Fruit fly (Drosophila melanogaster): ENCODE data around the gene Tengl2.

The Tengl2 gene

dm6 chr2L:2197475-2198118, 41.6 kb downstream of the Tengl2 start, which contains the start of gene COX7AL2 (continued):
- TF ChIP-seq Hr51 (GFP tag; optimal IDR thresholded peaks at IDR 0.05): peak in 1 of 2 experiments; percentile 11
- no peak for TF ChIP-seq cas (GFP tag; IDR thresholded peaks at IDR 0.05)
- TF ChIP-seq bcd (GFP tag; optimal IDR thresholded peaks at IDR 0.05): peak; percentile 36
- TF ChIP-seq Ptx1 (GFP tag; IDR thresholded peaks at IDR 0.05): no peak
- peak; percentile 39 for TF ChIP-seq CG30403 (GFP tag; optimal IDR thresholded peaks at IDR 0.05)
- peak; percentile 26 for TF ChIP-seq CG11504 (tag; optimal IDR thresholded peaks at IDR 0.05)
- peak; percentile 51 for TF ChIP-seq ERR (GFP tag; optimal IDR thresholded peaks at IDR 0.05)
- 0 out of 3 replicates have a peak, but pooled peaks have one; percentile 11 for TF ChIP-seq CG7357 (GFP tag; IDR thresholded peaks at IDR 0.05)
- TF ChIP-seq Meics (GFP tag; optimal IDR thresholded peaks at IDR 0.05): peak; percentile 5
- TF ChIP-seq Xbp1 (GFP tag; optimal IDR thresholded peaks at IDR 0.05): no peak
- TF ChIP-seq Vsx1 (GFP tag; optimal IDR thresholded peaks at IDR 0.05): peak; percentile 91
- peak; percentile 64 for TF ChIP-seq CG1832 (GFP tag; optimal IDR thresholded peaks at IDR 0.05)
- TF ChIP-seq CG6765 (GFP tag; optimal IDR thresholded peaks at IDR 0.05): peak; percentile 31
- no peak for TF ChIP-seq CG16815 (GFP tag; optimal IDR thresholded peaks at IDR 0.05)
- TF ChIP-seq lilli (GFP tag; optimal IDR thresholded peaks at IDR 0.05): no peak
- peak; percentile 55 for TF ChIP-seq cg (GFP tag; optimal IDR thresholded peaks at IDR 0.05)
- no peak for TF ChIP-seq CG10543 (GFP tag; optimal IDR thresholded peaks at IDR 0.05)
- no peak for TF ChIP-seq Side (GFP tag; optimal IDR thresholded peaks at IDR 0.05)
- TF ChIP-seq exex (tag; optimal IDR thresholded peaks at IDR 0.05): peak; percentile 34
- peak; percentile 53 for TF ChIP-seq grn (GFP tag; optimal IDR thresholded peaks at IDR 0.05)
- no peak for TF ChIP-seq Mad (GFP tag; optimal IDR thresholded peaks at IDR 0.05)
- peak; percentile 86 for TF ChIP-seq CG3995 (GFP tag; optimal IDR thresholded peaks at IDR 0.05)
- no peak for TF ChIP-seq nau (GFP tag; optimal IDR thresholded peaks at IDR 0.05)
- no peak for TF ChIP-seq tap (tag; optimal IDR thresholded peaks at IDR 0.05)
- peak; percentile 71 for TF ChIP-seq CG12769 (tag; optimal IDR thresholded peaks at IDR 0.05)
- no peak for TF ChIP-seq CG14667 (GFP tag; IDR thresholded peaks at IDR 0.05)
- TF ChIP-seq CG13287 (GFP tag; IDR thresholded peaks at IDR 0.05; ENCODE audit: partially characterized antibody): no peak
- no peak for TF ChIP-seq tx (GFP tag; optimal IDR thresholded peaks at IDR 0.05)
- TF ChIP-seq trem (tag; optimal IDR thresholded peaks at IDR 0.05): no peak
- TF ChIP-seq Doc3 (GFP tag; IDR thresholded peaks at IDR 0.05; ENCODE audit: partially characterized antibody): no peak
- no peak for TF ChIP-seq CG4404 (GFP tag; IDR thresholded peaks at IDR 0.05)
- TF ChIP-seq danr (GFP tag; IDR thresholded peaks at IDR 0.05): no peak
- peak; percentile 22 for TF ChIP-seq sens (GFP tag)
- peak; percentile 59 for TF ChIP-seq BEAF-32 (GFP tag; optimal IDR thresholded peaks at IDR 0.05)
- peak; percentile 18 for TF ChIP-seq Deaf1 (tag; optimal IDR thresholded peaks at IDR 0.05)
- TF ChIP-seq tll (GFP tag; optimal IDR thresholded peaks at IDR 0.05): no peak
- TF ChIP-seq CG10209 (GFP tag; optimal IDR thresholded peaks at IDR 0.05): peak; percentile 22
- peak; percentile 14 for TF ChIP-seq Nf-YB (GFP tag; optimal IDR thresholded peaks at IDR 0.05)
- TF ChIP-seq CG16863 (GFP tag; optimal IDR thresholded peaks at IDR 0.05): no peak
- peak; percentile 24 for TF ChIP-seq CG13775 (GFP tag; optimal IDR thresholded peaks at IDR 0.05)
- TF ChIP-seq Chrac-16 (GFP tag; optimal IDR thresholded peaks at IDR 0.05): peak; percentile 15
- TF ChIP-seq dati (GFP tag; IDR thresholded peaks at IDR 0.05): no peak
- no peak for TF ChIP-seq CG10979 (tag; optimal IDR thresholded peaks at IDR 0.05)
- peak; percentile 20 for TF ChIP-seq run (tag; optimal IDR thresholded peaks at IDR 0.05)
- TF ChIP-seq corto (GFP tag; optimal IDR thresholded peaks at IDR 0.05): peak; percentile 12
- TF ChIP-seq CG15514 (GFP tag; optimal IDR thresholded peaks at IDR 0.05): peak; percentile 19
- TF ChIP-seq CG17829 (tag; optimal IDR thresholded peaks at IDR 0.05): no peak
- TF ChIP-seq CG17385 (GFP tag; optimal IDR thresholded peaks at IDR 0.05): peak; percentile 95
- no peak for TF ChIP-seq org-1 (GFP tag; optimal IDR thresholded peaks at IDR 0.05)
